Worm (Caenorhabditis elegans) whole organism, L4/young adult: ENCODE results near the gene daf-14.

Experiments
- W03F9.2 ChIP-seq: fragments of 150-350 bp; optimal IDR thresholded peaks from 2 replicates; lab custom pipeline; 2014; ENCODE audit warnings: missing biosample characterization, missing genetic modification characterization
- dao-5 ChIP-seq: sonication (generic microtip); optimal IDR thresholded peaks from 2 replicates; lab custom pipeline; 2016; ENCODE audit warnings: missing genotype, missing genetic modification characterization, moderate library complexity, missing compliant biosample characterization
- him-1 ChIP-seq: sonication (generic microtip); optimal IDR thresholded peaks from 2 replicates; lab custom pipeline; 2016; ENCODE audit warnings: missing genotype, missing genetic modification reagents, missing genetic modification characterization, missing compliant biosample characterization

DNA sequence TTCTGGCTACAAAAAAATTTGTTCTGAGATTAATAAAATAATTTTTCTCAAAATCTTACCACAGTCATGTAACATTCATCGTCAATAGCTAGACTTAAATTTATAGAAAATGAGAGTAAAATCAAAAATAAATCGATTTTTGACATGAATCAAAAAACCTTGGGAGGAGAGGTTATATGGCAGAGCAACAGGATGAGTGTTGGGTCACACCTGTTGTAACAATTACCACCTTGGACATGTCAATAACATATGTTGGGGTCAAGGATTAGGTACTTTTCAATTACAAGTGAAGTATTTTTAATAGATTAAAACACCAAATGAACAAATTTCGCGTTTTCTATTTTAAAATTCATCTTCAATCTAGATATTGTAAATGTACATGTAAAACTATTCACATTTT, 8.8 kb upstream of the daf-14 start, which contains the start of gene lipl-7:
- no peak for TF ChIP-seq dao-5 (tag; lab: Kevin White, UChicago)
- TF ChIP-seq him-1 = no peak
- TF ChIP-seq W03F9.2 = no peak
